Worm (Caenorhabditis elegans): Measurements from ENCODE around the gene abu-5.
"Not testable (repeated sequence)": the region's sequence is repeated elsewhere in the genome, so short reads cannot be mapped to it uniquely, and the experiment has no call there.

The abu-5 gene

ce11 chrIV:15634240-15634789, 43.8 kb downstream of the abu-5 start, which contains the start of gene Y105C5A.1274:
Y105C5A.1274 (plus strand) TSS chrIV:15634739.
- peak; percentile 9 for TF ChIP-seq nfya-1 (tag; optimal IDR thresholded peaks at IDR 0.05)

ce11 chrIV:15635462-15635861, 45.0 kb downstream of the abu-5 start, which contains the start of gene Y105C5A.10:
Y105C5A.10 (plus strand) TSS chrIV:15635762.
- TF ChIP-seq eyg-1, F13H6.1, sdc-2 (tag; optimal IDR thresholded peaks at IDR 0.05): not testable (repeated sequence)

- no peak for TF ChIP-seq ceh-14 (tag; optimal IDR thresholded peaks at IDR 0.05)
- TF ChIP-seq nhr-232 (tag; optimal IDR thresholded peaks at IDR 0.05) = no peak
- TF ChIP-seq pha-4 (tag; optimal IDR thresholded peaks at IDR 0.05) = no peak
- TF ChIP-seq K02D7.2 (tag; optimal IDR thresholded peaks at IDR 0.05) = no peak
- no peak for TF ChIP-seq pha-2 (tag; optimal IDR thresholded peaks at IDR 0.05)
- TF ChIP-seq ceh-22 (tag; optimal IDR thresholded peaks at IDR 0.05) = no peak
- no peak for TF ChIP-seq ceh-24 (tag; optimal IDR thresholded peaks at IDR 0.05)
- TF ChIP-seq pros-1 (tag; optimal IDR thresholded peaks at IDR 0.05) = no peak
- no peak for TF ChIP-seq sdc-2 (tag; optimal IDR thresholded peaks at IDR 0.05)
- TF ChIP-seq unc-42 (tag; optimal IDR thresholded peaks at IDR 0.05) = no peak
- no peak for TF ChIP-seq Y22D7AL.16 (tag; optimal IDR thresholded peaks at IDR 0.05)
- TF ChIP-seq unc-86 (tag; optimal IDR thresholded peaks at IDR 0.05) = no peak
- TF ChIP-seq che-1 (tag; optimal IDR thresholded peaks at IDR 0.05) = no peak
- no peak for TF ChIP-seq ets-4 (tag; optimal IDR thresholded peaks at IDR 0.05)
Measured at ce11 chrIV:15639223-15639622, 48.7 kb downstream of the abu-5 start.

- no peak for TF ChIP-seq gmeb-2 (tag; optimal IDR thresholded peaks at IDR 0.05)
- TF ChIP-seq elt-2 (tag; optimal IDR thresholded peaks at IDR 0.05) = peak; percentile 78
Measured at ce11 chrIV:15640852-15641251, 50.4 kb downstream of the abu-5 start, which contains the start of gene Y105C5A.13. Y105C5A.13 (plus strand) TSS chrIV:15641231.

Data from whole organism, late embryonic.